Fruit fly (Drosophila melanogaster) whole organism, wandering third instar larva: Measurements from ENCODE around the gene Rgl.

ENCODE experiments used
- CG32264 ChIP-seq: fragments of 200-800 bp; sonication (Bioruptor generic); optimal IDR thresholded peaks from 2 replicates; lab custom pipeline; 2016; ENCODE audit warnings: missing biosample characterization, missing genetic modification characterization
- Myc ChIP-seq: fragments of >200 bp; optimal IDR thresholded peaks from 2 replicates; lab custom pipeline; 2017
- OdsH ChIP-seq: fragments of 200-800 bp; sonication (Bioruptor generic); optimal IDR thresholded peaks from 2 replicates; lab custom pipeline; 2016; ENCODE audit warnings: missing biosample characterization, mild to moderate bottlenecking, missing genetic modification characterization
- Rel ChIP-seq, 2 experiments: fragments of 200-800 bp; sonication (Bioruptor generic) in 1 of 2; optimal IDR thresholded peaks; 2 replicates in 1 of 2; 3 replicates in 1 of 2; lab custom pipeline; 2016 to 2019; ENCODE audit warnings: mild to moderate bottlenecking in 2 of 2, missing biosample characterization in 2 of 2, missing genetic modification characterization in 2 of 2, moderate library complexity in 1 of 2
- foxo ChIP-seq, 2 experiments: fragments of 200-800 bp; sonication (Bioruptor generic); optimal IDR thresholded peaks; 2 replicates in 1 of 2; 3 replicates in 1 of 2; lab custom pipeline; 2016 to 2017; ENCODE audit warnings: missing biosample characterization in 2 of 2, missing genetic modification characterization in 2 of 2
- usp ChIP-seq: fragments of >200 bp; optimal IDR thresholded peaks from 2 replicates; lab custom pipeline; 2017; ENCODE audit warnings: missing biosample characterization, missing genetic modification characterization

DNA sequence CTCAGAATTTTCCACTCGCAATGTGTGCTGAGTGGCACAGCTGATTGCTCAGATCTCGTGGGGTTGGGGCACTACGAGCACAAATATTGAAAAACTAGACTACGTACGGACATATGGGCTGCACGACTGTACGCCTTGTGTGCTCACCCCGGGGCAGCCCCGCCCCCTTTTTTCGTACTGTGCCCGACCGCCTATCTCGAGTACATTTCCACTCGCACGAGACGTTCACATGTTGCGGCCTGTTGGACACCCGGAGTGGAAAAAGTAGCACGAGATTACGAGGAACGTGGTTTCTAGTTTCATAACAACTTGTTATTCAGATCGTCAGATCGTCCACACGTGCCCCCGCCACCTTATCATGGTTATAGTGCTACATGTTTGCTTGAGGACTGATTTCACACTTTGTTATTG, 61.8 kb downstream of the Rgl start:
- TF ChIP-seq foxo (GFP tag; optimal IDR thresholded peaks at IDR 0.05; lab: Kevin White, UChicago) (no peak), CG32264 (GFP tag; lab: Kevin White, UChicago) (no peak), Rel (GFP tag; optimal IDR thresholded peaks at IDR 0.05; lab: Kevin White, UChicago) (no peak), Rel (tag; optimal IDR thresholded peaks at IDR 0.05; lab: Kevin White, UChicago) (no peak), usp (GFP tag; lab: Kevin White, UChicago) (no peak), Myc (no peak), OdsH (no peak)
